Fruit fly (Drosophila melanogaster) whole organism, pupa: ENCODE data around the gene CG32459.

Source experiments
- CG10348 ChIP-seq: fragments of 200-800 bp; sonication (Bioruptor generic); IDR thresholded peaks from 2 replicates; pipeline ENCODE4 v1.3.6; 2022; ENCODE audit warnings: missing biosample characterization, missing genetic modification characterization
- CG12605 ChIP-seq: fragments of 200-800 bp; sonication (Bioruptor generic); IDR thresholded peaks from 2 replicates; pipeline ENCODE4 v1.3.6; 2022; ENCODE audit warnings: missing biosample characterization, missing genetic modification characterization
- CG13204 ChIP-seq: fragments of 200-800 bp; sonication (Bioruptor generic); optimal IDR thresholded peaks from 2 replicates; lab custom pipeline; 2018; ENCODE audit warnings: missing biosample characterization, mild to moderate bottlenecking, missing genetic modification characterization, moderate library complexity
- CG14655 ChIP-seq: fragments of 200-800 bp; sonication (Bioruptor generic); optimal IDR thresholded peaks from 3 replicates; lab custom pipeline; 2017; ENCODE audit warnings: mild to moderate bottlenecking, missing biosample characterization, missing genetic modification reagents, missing genetic modification characterization
- CG15710 ChIP-seq: fragments of 200-800 bp; sonication (Bioruptor generic); optimal IDR thresholded peaks from 2 replicates; lab custom pipeline; 2018; ENCODE audit warnings: missing biosample characterization, mild to moderate bottlenecking, missing genetic modification characterization, moderate library complexity
- CG17806 ChIP-seq: fragments of 200-800 bp; sonication (Bioruptor generic); optimal IDR thresholded peaks from 2 replicates; lab custom pipeline; 2018; ENCODE audit warnings: missing biosample characterization, mild to moderate bottlenecking, missing genetic modification characterization, moderate library complexity
- CG32121 ChIP-seq: fragments of 200-800 bp; sonication (Bioruptor generic); IDR thresholded peaks from 2 replicates; pipeline ENCODE4 v1.3.6; 2022; ENCODE audit warnings: missing biosample characterization, missing genetic modification characterization
- CG34367 ChIP-seq: fragments of 200-800 bp; sonication (Bioruptor generic); optimal IDR thresholded peaks from 2 replicates; lab custom pipeline; 2018; ENCODE audit warnings: missing biosample characterization, mild to moderate bottlenecking, missing genetic modification characterization
- CG4496 ChIP-seq: fragments of 200-800 bp; sonication (Bioruptor generic); IDR thresholded peaks from 3 replicates; pipeline ENCODE4 v1.3.6; 2022; ENCODE audit warnings: missing biosample characterization, missing genetic modification characterization
- CG8159 ChIP-seq: fragments of 200-800 bp; sonication (Bioruptor generic); optimal IDR thresholded peaks from 3 replicates; lab custom pipeline; 2018; ENCODE audit warnings: missing biosample characterization, mild to moderate bottlenecking, missing genetic modification characterization, moderate library complexity
- CG8301 ChIP-seq: fragments of 200-800 bp; sonication (Bioruptor generic); optimal IDR thresholded peaks from 2 replicates; lab custom pipeline; 2018; ENCODE audit warnings: missing biosample characterization, mild to moderate bottlenecking, missing genetic modification characterization
- CG9948 ChIP-seq: fragments of 200-800 bp; sonication (Bioruptor generic); optimal IDR thresholded peaks from 2 replicates; lab custom pipeline; 2018; ENCODE audit warnings: missing biosample characterization, mild to moderate bottlenecking, missing genetic modification characterization, moderate library complexity
- D1 ChIP-seq: fragments of 200-800 bp; sonication (Bioruptor generic); optimal IDR thresholded peaks from 2 replicates; lab custom pipeline; 2018; ENCODE audit warnings: missing biosample characterization, mild to moderate bottlenecking, missing genetic modification characterization, moderate library complexity
- EcR ChIP-seq: fragments of 200-800 bp; sonication (Bioruptor generic); optimal IDR thresholded peaks from 3 replicates; lab custom pipeline; 2019; ENCODE audit warnings: missing biosample characterization, missing genetic modification characterization, mild to moderate bottlenecking, moderate library complexity, missing genetic modification reagents
- Ets98B ChIP-seq: fragments of 200-800 bp; sonication (Bioruptor generic); IDR thresholded peaks from 2 replicates; pipeline ENCODE4 v1.3.6; 2022; ENCODE audit warnings: missing biosample characterization, missing genetic modification characterization
- Pif1A ChIP-seq: fragments of 200-800 bp; sonication (Bioruptor generic); optimal IDR thresholded peaks from 3 replicates; lab custom pipeline; 2016; ENCODE audit warnings: missing biosample characterization, missing genetic modification characterization
- Pif1B ChIP-seq: fragments of 200-800 bp; sonication (Bioruptor generic); optimal IDR thresholded peaks from 3 replicates; lab custom pipeline; 2016; ENCODE audit warnings: missing biosample characterization, missing genetic modification characterization
- Snoo ChIP-seq: fragments of 200-800 bp; sonication (Bioruptor generic); optimal IDR thresholded peaks from 3 replicates; lab custom pipeline; 2017; ENCODE audit warnings: missing biosample characterization, mild to moderate bottlenecking, missing genetic modification characterization, inconsistent platforms
- fd96Ca ChIP-seq: fragments of 200-800 bp; sonication (Bioruptor generic); IDR thresholded peaks from 3 replicates; pipeline ENCODE4 v1.3.6; 2022; ENCODE audit warnings: missing biosample characterization, missing genetic modification characterization
- gl ChIP-seq: fragments of 200-800 bp; sonication (Bioruptor generic); optimal IDR thresholded peaks from 2 replicates; lab custom pipeline; 2018; ENCODE audit warnings: missing biosample characterization, mild to moderate bottlenecking, missing genetic modification characterization
- rn ChIP-seq: fragments of 200-800 bp; sonication (Bioruptor generic); IDR thresholded peaks from 2 replicates; pipeline ENCODE4 v1.3.6; 2022; ENCODE audit warnings: missing biosample characterization, missing genetic modification characterization

Gene CG32459

dm6 chr3L:22877934-22878333 is 22.1 kb upstream of the CG32459 start:
- TF ChIP-seq CG12605, result 0 out of 2 replicates have a peak, but pooled peaks have one; percentile 36
- TF ChIP-seq CG32121 (GFP tag; lab: Robert Waterston, UW), result no peak
- TF ChIP-seq, all 21 proteins: peak for 1

DNA sequence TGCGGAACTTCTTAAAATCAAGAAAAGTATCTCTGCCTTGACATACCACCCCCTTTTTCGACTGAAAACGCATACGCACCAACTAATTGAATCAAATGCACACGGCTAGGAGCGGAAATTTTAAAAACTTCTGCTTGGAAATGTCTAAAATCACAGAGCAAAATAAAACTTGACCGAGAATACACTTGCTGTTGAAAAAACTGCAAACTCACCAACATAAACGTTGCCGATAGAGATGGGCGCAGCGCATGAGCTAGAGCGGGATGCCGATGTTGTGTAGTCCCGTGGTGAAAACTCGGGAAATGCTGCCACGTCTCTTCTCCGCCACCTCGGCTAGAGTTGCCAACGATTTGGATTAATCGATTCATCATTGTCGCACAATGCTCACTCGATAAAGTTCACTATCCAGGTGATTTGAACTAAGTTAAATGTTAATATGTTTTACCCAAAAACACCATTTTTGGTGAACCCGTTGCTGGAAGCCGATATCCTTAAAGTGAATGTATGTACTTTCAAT is 16.0 kb upstream of the CG32459 start, which contains the start of the genes CG11109 and Arf1:
Gene CG11109, plus strand, starts transcription at position 356 of the 517 bp plus-strand sequence.
Gene Arf1, minus strand, starts transcription at position 387 of the 517 bp plus-strand sequence.
- no peak for TF ChIP-seq Snoo (tag; lab: Kevin White, UChicago)
- no peak for TF ChIP-seq CG8301 (tag; lab: Kevin White, UChicago)
- TF ChIP-seq EcR (GFP tag; lab: Kevin White, UChicago), result no peak
- TF ChIP-seq gl (tag; lab: Kevin White, UChicago), result no peak
- no peak for TF ChIP-seq CG4496 (GFP tag; lab: Robert Waterston, UW)
- no peak for TF ChIP-seq CG9948 (tag; lab: Kevin White, UChicago)
- TF ChIP-seq CG14655 (GFP tag; lab: Kevin White, UChicago), result no peak
- no peak for TF ChIP-seq CG17806 (tag; lab: Kevin White, UChicago)
- no peak for TF ChIP-seq rn
- TF ChIP-seq CG15710 (tag; lab: Kevin White, UChicago), result no peak
- no peak for TF ChIP-seq Pif1B (GFP tag; lab: Kevin White, UChicago)
- no peak for TF ChIP-seq CG34367
- TF ChIP-seq CG10348 (GFP tag; lab: Robert Waterston, UW), result no peak
- no peak for TF ChIP-seq fd96Ca (GFP tag; lab: Robert Waterston, UW)
- no peak for TF ChIP-seq CG32121 (GFP tag; lab: Robert Waterston, UW)
- no peak for TF ChIP-seq Pif1A (GFP tag; lab: Kevin White, UChicago)
- no peak for TF ChIP-seq D1 (tag; lab: Kevin White, UChicago)
- no peak for TF ChIP-seq CG13204
- TF ChIP-seq CG12605, result no peak

- no peak for TF ChIP-seq Snoo (tag; lab: Kevin White, UChicago)
- TF ChIP-seq CG17806 (tag; lab: Kevin White, UChicago), result no peak
- TF ChIP-seq CG8301 (tag; lab: Kevin White, UChicago), result no peak
- TF ChIP-seq CG8159 (tag; lab: Kevin White, UChicago), result no peak
- TF ChIP-seq Pif1A (GFP tag; lab: Kevin White, UChicago), result no peak
- no peak for TF ChIP-seq CG34367
- no peak for TF ChIP-seq D1 (tag; lab: Kevin White, UChicago)
- TF ChIP-seq CG9948 (tag; lab: Kevin White, UChicago), result no peak
- TF ChIP-seq CG4496 (GFP tag; lab: Robert Waterston, UW), result peak; percentile 37; the same call in 2 of the 3 replicates
- TF ChIP-seq CG13204, result no peak
- peak; percentile 32; the same call in 1 of the 3 replicates for TF ChIP-seq fd96Ca (GFP tag; lab: Robert Waterston, UW)
- no peak for TF ChIP-seq CG15710 (tag; lab: Kevin White, UChicago)
- no peak for TF ChIP-seq rn
- TF ChIP-seq EcR (GFP tag; lab: Kevin White, UChicago), result no peak
- TF ChIP-seq CG12605, result no peak
- TF ChIP-seq CG14655 (GFP tag; lab: Kevin White, UChicago), result no peak
- no peak for TF ChIP-seq Pif1B (GFP tag; lab: Kevin White, UChicago)
- no peak for TF ChIP-seq Ets98B (GFP tag; lab: Robert Waterston, UW)
- TF ChIP-seq gl (tag; lab: Kevin White, UChicago), result no peak
- TF ChIP-seq CG32121 (GFP tag; lab: Robert Waterston, UW), result peak; percentile 53; the same call in 1 of the 2 replicates
- TF ChIP-seq CG10348 (GFP tag; lab: Robert Waterston, UW), result no peak
Observed at dm6 chr3L:22871030-22871844, 15.4 kb upstream of the CG32459 start.

DNA sequence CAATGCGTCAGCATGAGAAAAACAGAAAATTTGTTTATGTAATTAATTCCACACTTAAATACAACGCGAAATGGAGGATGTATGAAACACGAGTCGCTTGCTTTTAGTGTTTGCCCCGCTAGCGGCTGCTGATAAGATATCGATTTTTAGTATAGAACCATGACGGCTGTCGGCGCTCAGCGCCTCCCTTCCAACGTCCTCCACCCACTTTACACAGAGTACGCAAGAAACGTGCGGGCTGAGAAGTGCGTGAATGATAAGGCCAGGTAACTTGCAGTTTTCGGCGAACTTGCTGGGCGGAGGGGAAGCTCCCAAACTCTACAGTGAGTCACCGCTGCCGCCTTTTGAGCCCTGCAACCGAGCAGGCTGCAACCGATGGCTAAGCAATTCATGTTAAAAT is 14.5 kb upstream of the CG32459 start:
- TF ChIP-seq CG17806 (tag; lab: Kevin White, UChicago) (no peak), gl (tag; lab: Kevin White, UChicago) (no peak), CG12605 (no peak), CG14655 (GFP tag; lab: Kevin White, UChicago) (no peak), D1 (tag; lab: Kevin White, UChicago) (no peak), CG8159 (tag; lab: Kevin White, UChicago) (no peak)

dm6 chr3L:22868070-22868469 is 12.2 kb upstream of the CG32459 start, which contains the start of gene EMC4:
Gene EMC4 (minus strand): TSS chr3L:22868243.
- TF ChIP-seq CG17806 (tag; lab: Kevin White, UChicago) (no peak), CG14655 (GFP tag; lab: Kevin White, UChicago) (no peak), gl (tag; lab: Kevin White, UChicago) (no peak), Pif1A (GFP tag; lab: Kevin White, UChicago) (no peak), rn (no peak), CG8301 (tag; lab: Kevin White, UChicago) (no peak), CG13204 (no peak), D1 (tag; lab: Kevin White, UChicago) (no peak), CG15710 (tag; lab: Kevin White, UChicago) (peak; percentile 11), CG32121 (GFP tag; lab: Robert Waterston, UW) (no peak), Snoo (tag; lab: Kevin White, UChicago) (peak; percentile 28), CG34367 (no peak), fd96Ca (GFP tag; lab: Robert Waterston, UW) (no peak), Pif1B (GFP tag; lab: Kevin White, UChicago) (no peak), CG8159 (tag; lab: Kevin White, UChicago) (no peak), Ets98B (GFP tag; lab: Robert Waterston, UW) (peak; percentile 39; the same call in 1 of the 2 replicates), CG9948 (tag; lab: Kevin White, UChicago) (no peak), EcR (GFP tag; lab: Kevin White, UChicago) (no peak), CG4496 (GFP tag; lab: Robert Waterston, UW) (0 out of 3 replicates have a peak, but pooled peaks have one; percentile 43), CG12605 (no peak)
